Fruit fly (Drosophila melanogaster) whole organism, embryonic: Measurements from ENCODE around the gene Sfp77F.

Experiments used
- Awh ChIP-seq: fragments of 200-800 bp; sonication (Bioruptor generic); IDR thresholded peaks from 2 replicates; pipeline ENCODE4, ENCODE4 v1.3.6; 2022; ENCODE audit warnings: missing biosample characterization, missing genetic modification characterization
- Bdp1 ChIP-seq: fragments of 200-800 bp; sonication (Bioruptor generic); optimal IDR thresholded peaks from 3 replicates; lab custom pipeline; 2016; ENCODE audit warnings: missing biosample characterization, missing genetic modification characterization
- Blimp-1 ChIP-seq: fragments of 200-800 bp; sonication (Bioruptor generic); optimal IDR thresholded peaks from 3 replicates; lab custom pipeline; 2018; ENCODE audit warnings: missing biosample characterization, missing genetic modification characterization, mild to moderate bottlenecking, moderate library complexity, missing genetic modification reagents
- CG10147 ChIP-seq: fragments of 200-800 bp; sonication (Bioruptor generic); optimal IDR thresholded peaks from 2 replicates; lab custom pipeline; 2019; ENCODE audit warnings: missing biosample characterization, mild to moderate bottlenecking, missing genetic modification characterization, moderate library complexity
- CG1024 ChIP-seq: fragments of 200-800 bp; sonication (Bioruptor generic); IDR thresholded peaks from 2 replicates; pipeline ENCODE4 v1.3.6; 2022; ENCODE audit warnings: missing biosample characterization, missing genetic modification characterization
- CG14441 ChIP-seq: fragments of 200-800 bp; sonication (Bioruptor generic); IDR thresholded peaks from 2 replicates; pipeline ENCODE4 v1.3.6; 2022; ENCODE audit warnings: missing biosample characterization, missing genetic modification characterization
- CG15696 ChIP-seq: fragments of 200-800 bp; sonication (Bioruptor generic); optimal IDR thresholded peaks from 2 replicates; lab custom pipeline; 2019; ENCODE audit warnings: missing biosample characterization, mild to moderate bottlenecking, missing genetic modification characterization, moderate library complexity
- CG18764 ChIP-seq: fragments of 200-800 bp; sonication (Bioruptor generic); optimal IDR thresholded peaks from 3 replicates; lab custom pipeline; 2016; ENCODE audit warnings: missing biosample characterization, missing genetic modification characterization
- CG3838 ChIP-seq: fragments of 200-800 bp; sonication (Bioruptor generic); optimal IDR thresholded peaks from 3 replicates; lab custom pipeline; 2016; ENCODE audit warnings: missing biosample characterization, missing genetic modification characterization
- CG4404 ChIP-seq: fragments of 200-800 bp; sonication (Bioruptor generic); IDR thresholded peaks from 2 replicates; pipeline ENCODE4 v1.3.6; 2022; ENCODE audit warnings: missing biosample characterization, missing genetic modification characterization
- CG5180 ChIP-seq: fragments of 200-800 bp; sonication (Bioruptor generic); optimal IDR thresholded peaks from 3 replicates; lab custom pipeline; 2017; ENCODE audit warnings: missing biosample characterization, missing genetic modification characterization, mild to moderate bottlenecking, moderate library complexity, missing genetic modification reagents
- CG5245 ChIP-seq: fragments of 200-800 bp; sonication (Bioruptor generic); optimal IDR thresholded peaks from 3 replicates; lab custom pipeline; 2016; ENCODE audit warnings: missing biosample characterization, missing genetic modification characterization
- CG8765 ChIP-seq: fragments of 200-800 bp; sonication (Bioruptor generic); IDR thresholded peaks from 2 replicates; pipeline ENCODE4 v1.3.6; 2022; ENCODE audit warnings: missing biosample characterization, missing genetic modification characterization
- CrebB ChIP-seq: fragments of 200-800 bp; sonication (Bioruptor generic); optimal IDR thresholded peaks from 3 replicates; lab custom pipeline; 2018; ENCODE audit warnings: missing biosample characterization, mild to moderate bottlenecking, missing genetic modification characterization
- Dfd ChIP-seq, 2 experiments: fragments of >200 bp; optimal IDR thresholded peaks; 2 replicates each; lab custom pipeline; 2017; ENCODE audit warnings: missing biosample characterization in 2 of 2, missing genetic modification characterization in 2 of 2
- Dll ChIP-seq: fragments of 200-800 bp; sonication (Bioruptor generic); IDR thresholded peaks from 4 replicates; pipeline ENCODE4 v1.3.6; 2022; ENCODE audit warnings: missing biosample characterization, missing genetic modification characterization; ENCODE audit not compliant: partially characterized antibody
- Drgx ChIP-seq: fragments of 200-800 bp; sonication (Bioruptor generic); IDR thresholded peaks from 2 replicates; pipeline ENCODE4 v1.3.6; 2022; ENCODE audit warnings: missing biosample characterization, missing genetic modification characterization
- ERR ChIP-seq: fragments of 200-800 bp; sonication (Bioruptor generic); optimal IDR thresholded peaks from 2 replicates; lab custom pipeline; 2016; ENCODE audit warnings: missing biosample characterization, missing genetic modification characterization
- Fer2 ChIP-seq: fragments of 200-800 bp; sonication (Bioruptor generic); optimal IDR thresholded peaks from 2 replicates; lab custom pipeline; 2018; ENCODE audit warnings: missing biosample characterization, mild to moderate bottlenecking, missing genetic modification characterization, moderate library complexity
- HmgZ ChIP-seq: fragments of 200-800 bp; sonication (Bioruptor generic); optimal IDR thresholded peaks from 2 replicates; lab custom pipeline; 2018; ENCODE audit warnings: missing biosample characterization, mild to moderate bottlenecking, missing genetic modification characterization
- Hmx ChIP-seq: fragments of 200-800 bp; sonication (Bioruptor generic); optimal IDR thresholded peaks from 2 replicates; lab custom pipeline; 2016; ENCODE audit warnings: missing biosample characterization, missing genetic modification characterization
- Lhr ChIP-seq: fragments of 200-800 bp; sonication (Bioruptor generic); optimal IDR thresholded peaks from 3 replicates; lab custom pipeline; 2017; ENCODE audit warnings: mild to moderate bottlenecking, missing biosample characterization, missing genetic modification reagents, missing genetic modification characterization
- PHDP ChIP-seq: fragments of 200-800 bp; sonication (Bioruptor generic); optimal IDR thresholded peaks from 3 replicates; lab custom pipeline; 2018; ENCODE audit warnings: missing biosample characterization, mild to moderate bottlenecking, missing genetic modification characterization, moderate library complexity
- Poxn ChIP-seq: fragments of 200-800 bp; sonication (Bioruptor generic); IDR thresholded peaks from 2 replicates; pipeline ENCODE4 v1.3.6; 2022; ENCODE audit warnings: missing biosample characterization, missing genetic modification characterization
- Side ChIP-seq: fragments of 200-800 bp; sonication (Bioruptor generic); optimal IDR thresholded peaks from 2 replicates; lab custom pipeline; 2016; ENCODE audit warnings: missing biosample characterization, missing genetic modification characterization
- Sin3A ChIP-seq: fragments of >200 bp; optimal IDR thresholded peaks from 2 replicates; lab custom pipeline; 2018
- Sox100B ChIP-seq: fragments of 200-800 bp; sonication (Bioruptor generic); optimal IDR thresholded peaks from 3 replicates; lab custom pipeline; 2018; ENCODE audit warnings: missing biosample characterization, mild to moderate bottlenecking, missing genetic modification characterization
- ara ChIP-seq: fragments of 200-800 bp; sonication (Bioruptor generic); IDR thresholded peaks from 2 replicates; pipeline ENCODE4 v1.3.6; 2022; ENCODE audit warnings: missing biosample characterization, missing genetic modification characterization
- ase ChIP-seq: fragments of 200-800 bp; sonication (Bioruptor generic); IDR thresholded peaks from 3 replicates; pipeline ENCODE4 v1.3.6; 2022; ENCODE audit warnings: missing biosample characterization, missing genetic modification characterization
- btn ChIP-seq: fragments of 200-800 bp; sonication (Bioruptor generic); optimal IDR thresholded peaks from 2 replicates; lab custom pipeline; 2016; ENCODE audit warnings: missing biosample characterization, missing genetic modification characterization
- cad ChIP-seq: fragments of >200 bp; optimal IDR thresholded peaks from 2 replicates; lab custom pipeline; 2017; ENCODE audit warnings: missing biosample characterization, missing genetic modification characterization
- chm ChIP-seq: fragments of 200-800 bp; sonication (Bioruptor generic); IDR thresholded peaks from 2 replicates; pipeline ENCODE4 v1.3.6; 2022; ENCODE audit warnings: missing biosample characterization, missing genetic modification characterization
- eve ChIP-seq, 2 experiments: fragments of >200 bp; optimal IDR thresholded peaks; 2 replicates each; lab custom pipeline; 2017; ENCODE audit warnings: missing biosample characterization in 2 of 2, missing genetic modification characterization in 2 of 2
- fru ChIP-seq: fragments of >200 bp; optimal IDR thresholded peaks from 2 replicates; lab custom pipeline; 2017
- ftz-f1 ChIP-seq: fragments of 200-800 bp; sonication (Bioruptor generic); optimal IDR thresholded peaks from 2 replicates; lab custom pipeline; 2016; ENCODE audit warnings: missing biosample characterization, missing genetic modification characterization
- h ChIP-seq: fragments of >200 bp; optimal IDR thresholded peaks from 2 replicates; lab custom pipeline; 2017
- her ChIP-seq: fragments of 200-800 bp; sonication (Bioruptor generic); optimal IDR thresholded peaks from 2 replicates; lab custom pipeline; 2016; ENCODE audit warnings: missing biosample characterization, missing genetic modification characterization
- hth ChIP-seq: fragments of >200 bp; optimal IDR thresholded peaks from 2 replicates; lab custom pipeline; 2017; ENCODE audit warnings: inconsistent platforms
- lilli ChIP-seq: fragments of 200-800 bp; sonication (Bioruptor generic); optimal IDR thresholded peaks from 3 replicates; lab custom pipeline; 2016; ENCODE audit warnings: missing biosample characterization, missing genetic modification characterization
- lov ChIP-seq, 2 experiments: fragments of 200-800 bp in 1 of 2; fragments of >200 bp in 1 of 2; sonication (Bioruptor generic) in 1 of 2; IDR thresholded peaks in 1 of 2; optimal IDR thresholded peaks in 1 of 2; 2 replicates in 1 of 2; 3 replicates in 1 of 2; pipeline versions ENCODE4 v1.3.6 to Lab custom; 2017 to 2022; ENCODE audit warnings: missing biosample characterization in 1 of 2, missing genetic modification characterization in 1 of 2
- nerfin-1 ChIP-seq: fragments of 200-800 bp; sonication (Bioruptor generic); optimal IDR thresholded peaks from 3 replicates; lab custom pipeline; 2019; ENCODE audit warnings: missing biosample characterization, mild to moderate bottlenecking, missing genetic modification characterization, moderate library complexity
- peb ChIP-seq: fragments of 200-800 bp; sonication (Bioruptor generic); IDR thresholded peaks from 2 replicates; pipeline ENCODE4 v1.3.6; 2022; ENCODE audit warnings: missing biosample characterization, missing genetic modification characterization
- pita ChIP-seq: fragments of 200-800 bp; sonication (Bioruptor generic); optimal IDR thresholded peaks from 2 replicates; lab custom pipeline; 2017; ENCODE audit warnings: missing biosample characterization, mild to moderate bottlenecking, missing genetic modification characterization
- ranshi ChIP-seq: fragments of 200-800 bp; sonication (Bioruptor generic); IDR thresholded peaks from 2 replicates; pipeline ENCODE4 v1.3.6; 2022; ENCODE audit warnings: missing biosample characterization, missing genetic modification characterization
- repo ChIP-seq: fragments of 200-800 bp; sonication (Bioruptor generic); optimal IDR thresholded peaks from 2 replicates; lab custom pipeline; 2016; ENCODE audit warnings: missing biosample characterization, missing genetic modification characterization
- rib ChIP-seq: fragments of 200-800 bp; sonication (Bioruptor generic); IDR thresholded peaks from 2 replicates; pipeline ENCODE4 v1.3.6; 2022; ENCODE audit warnings: missing biosample characterization, missing genetic modification characterization
- sc ChIP-seq, 3 experiments: fragments of >200 bp in 2 of 3; fragments of 200-800 bp in 1 of 3; sonication (Bioruptor generic) in 1 of 3; optimal IDR thresholded peaks; 2 replicates in 2 of 3; 3 replicates in 1 of 3; lab custom pipeline; 2017; ENCODE audit warnings: mild to moderate bottlenecking in 1 of 3, missing biosample characterization in 1 of 3, missing genetic modification characterization in 1 of 3, missing genetic modification reagents in 1 of 3
- sens ChIP-seq: fragments of 200-800 bp; sonication (Bioruptor generic); peaks from one replicate; lab custom pipeline; 2016; ENCODE audit warnings: missing biosample characterization, missing genetic modification characterization
- seq ChIP-seq: fragments of 200-800 bp; sonication (Bioruptor generic); IDR thresholded peaks from 2 replicates; pipeline ENCODE4 v1.3.6; 2022; ENCODE audit warnings: missing biosample characterization, missing genetic modification characterization
- sqz ChIP-seq: fragments of 200-800 bp; sonication (Bioruptor generic); optimal IDR thresholded peaks from 3 replicates; lab custom pipeline; 2018; ENCODE audit warnings: missing biosample characterization, mild to moderate bottlenecking, missing genetic modification characterization
- ssp ChIP-seq: fragments of 200-800 bp; sonication (Bioruptor generic); IDR thresholded peaks from 2 replicates; pipeline ENCODE4 v1.3.6; 2022; ENCODE audit warnings: missing biosample characterization, missing genetic modification characterization
- tna ChIP-seq: fragments of 200-800 bp; sonication (Bioruptor generic); IDR thresholded peaks from 2 replicates; pipeline ENCODE4 v1.3.6; 2022; ENCODE audit warnings: missing biosample characterization, missing genetic modification characterization; ENCODE audit not compliant: partially characterized antibody
- trh ChIP-seq: fragments of 200-800 bp; sonication (Bioruptor generic); optimal IDR thresholded peaks from 2 replicates; lab custom pipeline; 2016; ENCODE audit warnings: missing biosample characterization, missing genetic modification characterization

The Sfp77F gene

DNA sequence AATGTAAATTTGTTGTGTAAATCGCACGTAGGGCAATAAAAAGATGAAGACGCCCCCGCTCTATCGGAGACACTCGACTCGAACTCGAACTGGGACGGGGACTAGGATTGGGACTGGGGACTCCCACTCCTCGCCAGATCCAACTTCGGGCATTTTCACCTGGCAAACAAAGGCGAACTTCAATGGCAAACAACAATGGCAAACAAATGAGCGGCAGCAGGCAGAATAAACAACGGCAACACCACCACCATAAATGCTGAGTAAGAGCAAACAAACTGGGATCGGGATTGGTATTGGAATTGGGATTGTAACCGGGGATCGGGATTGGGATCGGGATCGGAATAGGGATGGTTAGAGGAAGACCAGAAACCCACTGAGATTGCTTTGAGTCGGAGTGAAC lies 47.0 kb upstream of the Sfp77F start (continued):
- TF ChIP-seq ranshi (GFP tag; lab: Robert Waterston, UW) (no peak), Drgx (GFP tag; lab: Robert Waterston, UW) (no peak), Fer2 (tag; lab: Kevin White, UChicago) (no peak), ssp (GFP tag; lab: Robert Waterston, UW) (no peak), ara (GFP tag; lab: Robert Waterston, UW) (peak; percentile 43; the same call in 1 of the 2 replicates), CG1024 (GFP tag; lab: Robert Waterston, UW) (no peak), hth (lab: Kevin White, UChicago) (no peak), repo (GFP tag; lab: Kevin White, UChicago) (peak; percentile 5), CG3838 (peak; percentile 9), ftz-f1 (GFP tag; lab: Kevin White, UChicago) (no peak), Awh (0 out of 2 replicates have a peak, but pooled peaks have one; percentile 29), sc (optimal IDR thresholded peaks at IDR 0.05; lab: Kevin White, UChicago) (no peak), sc (GFP tag; optimal IDR thresholded peaks at IDR 0.05; lab: Kevin White, UChicago) (peak; percentile 61), CrebB (peak; percentile 56), peb (GFP tag; lab: Robert Waterston, UW) (no peak), HmgZ (tag; lab: Kevin White, UChicago) (no peak), CG5245 (no peak), Sox100B (GFP tag; lab: Kevin White, UChicago) (peak; percentile 39), Hmx (no peak), Blimp-1 (peak; percentile 4), eve (GFP tag; optimal IDR thresholded peaks at IDR 0.05; lab: Kevin White, UChicago) (no peak), Sin3A (lab: Kevin White, UChicago) (no peak), rib (no peak), her (no peak), CG15696 (tag; lab: Kevin White, UChicago) (peak; percentile 70), Dll (no peak), CG10147 (GFP tag; lab: Kevin White, UChicago) (no peak), cad (GFP tag; lab: Kevin White, UChicago) (no peak), ase (no peak), Bdp1 (peak; percentile 40), sqz (no peak), Dfd (GFP tag; optimal IDR thresholded peaks at IDR 0.05; lab: Kevin White, UChicago) (no peak), trh (GFP tag; lab: Kevin White, UChicago) (no peak), h (lab: Kevin White, UChicago) (no peak), CG8765 (no peak), lilli (GFP tag; lab: Kevin White, UChicago) (no peak), ERR (GFP tag; lab: Kevin White, UChicago) (no peak), sens (GFP tag; lab: Kevin White, UChicago) (peak; percentile 85), PHDP (tag; lab: Kevin White, UChicago) (peak; percentile 19), Poxn (GFP tag; lab: Robert Waterston, UW) (no peak), btn (GFP tag; lab: Kevin White, UChicago) (no peak), tna (GFP tag; lab: Robert Waterston, UW) (no peak), pita (GFP tag; lab: Kevin White, UChicago) (no peak), CG18764 (GFP tag; lab: Kevin White, UChicago) (no peak), CG14441 (GFP tag; lab: Robert Waterston, UW) (no peak), CG5180 (GFP tag; lab: Kevin White, UChicago) (peak; percentile 16), fru (no peak), Lhr (GFP tag; lab: Kevin White, UChicago) (peak; percentile 20), Side (peak; percentile 29), CG4404 (GFP tag; lab: Robert Waterston, UW) (no peak), lov (optimal IDR thresholded peaks at IDR 0.05; lab: Kevin White, UChicago) (no peak), lov (GFP tag; IDR thresholded peaks at IDR 0.05; lab: Robert Waterston, UW) (peak; percentile 71; the same call in 2 of the 3 replicates), chm (GFP tag; lab: Robert Waterston, UW) (peak; percentile 40; the same call in 1 of the 2 replicates), seq (GFP tag; lab: Robert Waterston, UW) (no peak), nerfin-1 (tag; lab: Kevin White, UChicago) (no peak)
